Worm (Caenorhabditis elegans) whole organism, L4 larva: ENCODE measurements around the gene R53.4.

Experiments
- F10B5.3 ChIP-seq: sonication (generic microtip); optimal IDR thresholded peaks from 2 replicates; lab custom pipeline; 2016; ENCODE audit warnings: mild to moderate bottlenecking, missing genetic modification characterization, missing compliant biosample characterization
- F26F4.8 ChIP-seq: fragments of 200-800 bp; sonication (Bioruptor generic); conservative IDR thresholded peaks from 2 replicates; pipeline ENCODE4 v1.3.6; 2022; ENCODE audit warnings: missing genetic modification characterization, missing compliant biosample characterization
- F44E2.7 ChIP-seq: fragments of 200-800 bp; sonication (Bioruptor generic); IDR thresholded peaks from 2 replicates; pipeline ENCODE4 v2.1.2; 2022; ENCODE audit warnings: missing genetic modification characterization, missing compliant biosample characterization
- T20F7.1 ChIP-seq: fragments of 200-800 bp; sonication (Bioruptor generic); optimal IDR thresholded peaks from 2 replicates; lab custom pipeline; 2018; ENCODE audit warnings: mild to moderate bottlenecking, missing genetic modification characterization, missing compliant biosample characterization
- aha-1 ChIP-seq: fragments of 150-350 bp; peaks from one replicate; lab custom pipeline; 2014; ENCODE audit warnings: missing biosample characterization, missing genetic modification characterization
- arid-1 ChIP-seq: fragments of 200-800 bp; sonication (Bioruptor generic); conservative IDR thresholded peaks from 2 replicates; pipeline ENCODE4 v1.3.6; 2022; ENCODE audit warnings: missing genetic modification reagents, missing genetic modification characterization, missing compliant biosample characterization
- ceh-20 ChIP-seq: fragments of 200-800 bp; sonication (Bioruptor generic); IDR thresholded peaks from 2 replicates; pipeline ENCODE4 v1.3.6; 2022; ENCODE audit warnings: missing genetic modification reagents, missing genetic modification characterization, missing compliant biosample characterization
- cey-2 ChIP-seq: sonication (generic microtip); optimal IDR thresholded peaks from 3 replicates; lab custom pipeline; 2017; ENCODE audit warnings: missing genetic modification characterization, mild to moderate bottlenecking, missing compliant biosample characterization, antibody characterized with exemption, borderline replicate concordance; ENCODE audit not compliant: insufficient read depth
- ctbp-1 ChIP-seq: fragments of 200-800 bp; sonication (Bioruptor generic); IDR thresholded peaks from 2 replicates; pipeline ENCODE4 v1.3.6; 2022; ENCODE audit warnings: missing genetic modification reagents, missing genetic modification characterization, missing compliant biosample characterization
- dmd-6 ChIP-seq: fragments of 200-800 bp; sonication (Bioruptor generic); IDR thresholded peaks from 2 replicates; pipeline ENCODE4 v1.3.6; 2022; ENCODE audit warnings: missing genetic modification reagents, missing genetic modification characterization, missing compliant biosample characterization
- duxl-1 ChIP-seq: sonication (generic microtip); optimal IDR thresholded peaks from 2 replicates; lab custom pipeline; 2016; ENCODE audit warnings: mild to moderate bottlenecking, missing genetic modification characterization, moderate library complexity, missing compliant biosample characterization; ENCODE audit not compliant: poor library complexity
- egl-27 ChIP-seq: sonication (generic microtip); optimal IDR thresholded peaks from 3 replicates; lab custom pipeline; 2017; ENCODE audit warnings: missing biosample characterization, missing genetic modification reagents, missing genetic modification characterization
- egl-43 ChIP-seq: fragments of 200-800 bp; sonication (Bioruptor generic); IDR thresholded peaks from 2 replicates; pipeline ENCODE4 v1.3.6; 2022; ENCODE audit warnings: missing genetic modification reagents, missing genetic modification characterization, missing compliant biosample characterization
- gei-8 ChIP-seq: fragments of 200-800 bp; sonication (Bioruptor generic); optimal IDR thresholded peaks from 2 replicates; lab custom pipeline; 2018; ENCODE audit warnings: mild to moderate bottlenecking, missing genetic modification characterization, missing compliant biosample characterization
- hif-1 ChIP-seq, 2 experiments: sonication (generic microtip); optimal IDR thresholded peaks; 2 replicates each; lab custom pipeline; 2016 to 2017; ENCODE audit warnings: missing compliant biosample characterization in 2 of 2, missing genetic modification characterization in 2 of 2, missing genetic modification reagents in 2 of 2, missing genotype in 2 of 2, mild to moderate bottlenecking in 1 of 2
- hlh-30 ChIP-seq: sonication (generic microtip); optimal IDR thresholded peaks from 2 replicates; lab custom pipeline; 2017; ENCODE audit warnings: antibody characterized with exemption, mild to moderate bottlenecking, missing genetic modification characterization, missing compliant biosample characterization; ENCODE audit not compliant: insufficient read depth
- hmg-1.1 ChIP-seq: fragments of 200-800 bp; sonication (Bioruptor generic); IDR thresholded peaks from 2 replicates; pipeline ENCODE4 v1.3.6; 2022; ENCODE audit warnings: missing genetic modification reagents, missing genetic modification characterization, missing compliant biosample characterization
- lim-7 ChIP-seq: fragments of 200-800 bp; sonication (Bioruptor generic); IDR thresholded peaks from 2 replicates; pipeline ENCODE4 v1.3.6; 2022; ENCODE audit warnings: missing genetic modification characterization, missing compliant biosample characterization
- lin-1 ChIP-seq: fragments of 200-800 bp; sonication (Bioruptor generic); IDR thresholded peaks from 2 replicates; pipeline ENCODE4 v1.3.6; 2022; ENCODE audit warnings: missing genetic modification reagents, missing genetic modification characterization, missing compliant biosample characterization
- mes-2 ChIP-seq: sonication (generic microtip); optimal IDR thresholded peaks from 2 replicates; lab custom pipeline; 2016; ENCODE audit warnings: missing genotype, mild to moderate bottlenecking, missing genetic modification characterization, missing compliant biosample characterization; ENCODE audit not compliant: poor library complexity, severe bottlenecking
- mxl-2 ChIP-seq: fragments of 200-800 bp; sonication (Bioruptor generic); conservative IDR thresholded peaks from 2 replicates; pipeline ENCODE4 v1.3.6; 2022; ENCODE audit warnings: missing genetic modification reagents, missing genetic modification characterization, missing compliant biosample characterization
- mxl-3 ChIP-seq: fragments of 200-800 bp; sonication (Bioruptor generic); optimal IDR thresholded peaks from 2 replicates; lab custom pipeline; 2018; ENCODE audit warnings: mild to moderate bottlenecking, missing genetic modification characterization, missing compliant biosample characterization
- nhr-102 ChIP-seq: sonication (generic microtip); optimal IDR thresholded peaks from 2 replicates; lab custom pipeline; 2016; ENCODE audit warnings: mild to moderate bottlenecking, missing genetic modification characterization, moderate library complexity, missing compliant biosample characterization
- nhr-11 ChIP-seq: fragments of 150-350 bp; optimal IDR thresholded peaks from 2 replicates; lab custom pipeline; 2014; ENCODE audit warnings: missing biosample characterization, missing genetic modification characterization
- nhr-77 ChIP-seq: fragments of 150-350 bp; optimal IDR thresholded peaks from 2 replicates; lab custom pipeline; 2014; ENCODE audit warnings: missing biosample characterization, missing genetic modification characterization
- php-3 ChIP-seq: fragments of 200-800 bp; sonication (Bioruptor generic); IDR thresholded peaks from 2 replicates; pipeline ENCODE4 v1.3.6; 2022; ENCODE audit warnings: missing genetic modification reagents, missing genetic modification characterization, missing compliant biosample characterization
- pqm-1 ChIP-seq: sonication (generic microtip); optimal IDR thresholded peaks from 2 replicates; lab custom pipeline; 2017; ENCODE audit warnings: missing biosample characterization, missing genetic modification characterization
- skn-1 ChIP-seq: fragments of 150-350 bp; optimal IDR thresholded peaks from 2 replicates; lab custom pipeline; 2014; ENCODE audit warnings: missing biosample characterization, missing genetic modification characterization
- tag-97 ChIP-seq: fragments of 200-800 bp; sonication (Bioruptor generic); IDR thresholded peaks from 2 replicates; pipeline ENCODE4 v1.3.6; 2022; ENCODE audit warnings: missing genetic modification characterization, missing compliant biosample characterization
- unc-62 ChIP-seq, 3 experiments: fragments of 150-350 bp in 1 of 3; sonication (generic microtip); optimal IDR thresholded peaks in 2 of 3; peaks in 1 of 3; 1 replicate in 1 of 3; 2 replicates in 2 of 3; lab custom pipeline; 2014 to 2017; ENCODE audit warnings: missing biosample characterization in 3 of 3, missing genetic modification characterization in 3 of 3, missing genetic modification reagents in 3 of 3, missing genotype in 1 of 3
- zag-1 ChIP-seq: fragments of 150-350 bp; optimal IDR thresholded peaks from 2 replicates; lab custom pipeline; 2014; ENCODE audit warnings: missing biosample characterization, missing genetic modification characterization
- zfp-2 ChIP-seq: sonication (generic microtip); optimal IDR thresholded peaks from 2 replicates; lab custom pipeline; 2016; ENCODE audit warnings: mild to moderate bottlenecking, missing genetic modification characterization, missing compliant biosample characterization
- ztf-11 ChIP-seq: fragments of 150-350 bp; optimal IDR thresholded peaks from 2 replicates; lab custom pipeline; 2014; ENCODE audit warnings: missing biosample characterization, missing genetic modification characterization
- ztf-7 ChIP-seq: fragments of 150-350 bp; optimal IDR thresholded peaks from 2 replicates; lab custom pipeline; 2014; ENCODE audit warnings: missing biosample characterization, missing genetic modification characterization

Gene R53.4

ce11 chrII:9965325-9965724 is 2.5 kb downstream of the R53.4 start:
- no peak for TF ChIP-seq mxl-2 (GFP tag; lab: Robert Waterston, UW)
- TF ChIP-seq zfp-2 (tag; lab: Kevin White, UChicago) = no peak
- no peak for TF ChIP-seq hmg-1.1 (GFP tag; lab: Robert Waterston, UW)
- no peak for TF ChIP-seq ceh-20 (GFP tag; lab: Robert Waterston, UW)
- TF ChIP-seq mxl-3 (GFP tag; lab: Kevin White, UChicago) = no peak
- no peak for TF ChIP-seq F44E2.7 (GFP tag; lab: Robert Waterston, UW)
- TF ChIP-seq php-3 (GFP tag; lab: Robert Waterston, UW) = no peak
- no peak for TF ChIP-seq ztf-11
- TF ChIP-seq F26F4.8 (GFP tag; lab: Robert Waterston, UW) = no peak
- TF ChIP-seq ctbp-1 = no peak
- no peak for TF ChIP-seq T20F7.1
- no peak for TF ChIP-seq nhr-77 (tag; lab: Kevin White, UChicago)
- TF ChIP-seq F10B5.3 (tag; lab: Kevin White, UChicago) = no peak
- TF ChIP-seq skn-1 (tag; lab: Kevin White, UChicago) = no peak
- TF ChIP-seq egl-27 = no peak
- TF ChIP-seq gei-8 = no peak

ce11 chrII:9963808-9964207 is 4.0 kb downstream of the R53.4 start:
- no peak for TF ChIP-seq zag-1 (tag; lab: Kevin White, UChicago)
- no peak for TF ChIP-seq ztf-7 (tag; lab: Kevin White, UChicago)
- peak in 1 of 2 experiments; percentile 93 for TF ChIP-seq unc-62 (GFP tag; optimal IDR thresholded peaks at IDR 0.05 in 1 of 2; lab: Kevin White, UChicago)
- TF ChIP-seq unc-62 (tag; optimal IDR thresholded peaks at IDR 0.05; lab: Kevin White, UChicago) = no peak
- no peak for TF ChIP-seq duxl-1 (tag; lab: Kevin White, UChicago)
- peak; percentile 41 for TF ChIP-seq pqm-1
- no peak for TF ChIP-seq nhr-102 (tag; lab: Kevin White, UChicago)
- peak; percentile 25; the same call in 1 of the 2 replicates for TF ChIP-seq dmd-6 (GFP tag; lab: Robert Waterston, UW)

- no peak for TF ChIP-seq arid-1 (GFP tag; lab: Robert Waterston, UW)
- peak; percentile 7 for TF ChIP-seq hlh-30 (tag; lab: Kevin White, UChicago)
- TF ChIP-seq unc-62 (GFP tag; optimal IDR thresholded peaks at IDR 0.05 in 1 of 2; lab: Kevin White, UChicago) = peak in 1 of 2 experiments; percentile 84
- no peak for TF ChIP-seq unc-62 (tag; optimal IDR thresholded peaks at IDR 0.05; lab: Kevin White, UChicago)
- TF ChIP-seq egl-43 (GFP tag; lab: Robert Waterston, UW) = peak; percentile 56; the same call in 1 of the 2 replicates
- no peak for TF ChIP-seq hif-1 (tag; optimal IDR thresholded peaks at IDR 0.05; lab: Kevin White, UChicago)
- TF ChIP-seq mes-2 (tag; lab: Kevin White, UChicago) = no peak
- TF ChIP-seq T20F7.1 = no peak
- no peak for TF ChIP-seq ceh-20 (GFP tag; lab: Robert Waterston, UW)
- no peak for TF ChIP-seq lim-7
- TF ChIP-seq aha-1 (tag; lab: Kevin White, UChicago) = peak; percentile 78
- no peak for TF ChIP-seq tag-97 (GFP tag; lab: Robert Waterston, UW)
- no peak for TF ChIP-seq mxl-2 (GFP tag; lab: Robert Waterston, UW)
- TF ChIP-seq cey-2 (tag; lab: Kevin White, UChicago) = no peak
- TF ChIP-seq, all 104 proteins: peak for 4
Measured at ce11 chrII:9960127-9960526, 7.7 kb downstream of the R53.4 start.

- TF ChIP-seq nhr-11 (tag; lab: Kevin White, UChicago) (peak; percentile 3), unc-62 (GFP tag; optimal IDR thresholded peaks at IDR 0.05 in 1 of 2; lab: Kevin White, UChicago) (peak in 1 of 2 experiments; percentile 53), unc-62 (tag; optimal IDR thresholded peaks at IDR 0.05; lab: Kevin White, UChicago) (no peak), pqm-1 (no peak), lin-1 (GFP tag; lab: Robert Waterston, UW) (no peak)
- TF ChIP-seq, all 104 proteins: peak for 2
Measured at ce11 chrII:9956116-9956515, 11.7 kb downstream of the R53.4 start.
